Worm (Caenorhabditis elegans) whole organism, mixed stage, embryonic: Measurements from ENCODE around the gene T09A5.5.

Source experiments
- M03D4.4 ChIP-seq: sonication (generic microtip); optimal IDR thresholded peaks from 2 replicates; lab custom pipeline; 2017; ENCODE audit warnings: mild to moderate bottlenecking, missing genetic modification characterization, missing compliant biosample characterization
- bed-3 ChIP-seq: fragments of 200-800 bp; sonication (Bioruptor generic); optimal IDR thresholded peaks from 3 replicates; lab custom pipeline; 2018; ENCODE audit warnings: mild to moderate bottlenecking, missing genetic modification characterization, moderate library complexity, missing compliant biosample characterization
- blmp-1 ChIP-seq: fragments of 150-350 bp; optimal IDR thresholded peaks from 2 replicates; lab custom pipeline; 2014; ENCODE audit warnings: missing biosample characterization, missing genetic modification characterization
- ceh-39 ChIP-seq: fragments of 150-350 bp; optimal IDR thresholded peaks from 2 replicates; lab custom pipeline; 2014; ENCODE audit warnings: missing biosample characterization, missing genetic modification characterization
- ceh-43 ChIP-seq: fragments of 200-800 bp; sonication (Bioruptor generic); optimal IDR thresholded peaks from 2 replicates; lab custom pipeline; 2018; ENCODE audit warnings: mild to moderate bottlenecking, missing genetic modification characterization, moderate library complexity, missing compliant biosample characterization
- ceh-83 ChIP-seq: fragments of 200-800 bp; sonication (Bioruptor generic); optimal IDR thresholded peaks from 2 replicates; lab custom pipeline; 2018; ENCODE audit warnings: mild to moderate bottlenecking, missing genetic modification characterization, missing compliant biosample characterization
- ces-1 ChIP-seq: fragments of 150-350 bp; optimal IDR thresholded peaks from 2 replicates; lab custom pipeline; 2014; ENCODE audit warnings: missing biosample characterization, missing genetic modification reagents, missing genetic modification characterization
- cnd-1 ChIP-seq: fragments of 200-800 bp; sonication (Bioruptor generic); optimal IDR thresholded peaks from 2 replicates; lab custom pipeline; 2018; ENCODE audit warnings: mild to moderate bottlenecking, missing genetic modification characterization, missing compliant biosample characterization
- drap-1 ChIP-seq: fragments of 200-800 bp; sonication (Bioruptor generic); optimal IDR thresholded peaks from 3 replicates; lab custom pipeline; 2018; ENCODE audit warnings: mild to moderate bottlenecking, missing genetic modification characterization, missing compliant biosample characterization
- elt-3 ChIP-seq: fragments of 150-350 bp; optimal IDR thresholded peaks from 2 replicates; lab custom pipeline; 2014; ENCODE audit warnings: missing biosample characterization, missing genetic modification characterization
- flh-1 ChIP-seq: fragments of 200-800 bp; sonication (Bioruptor generic); optimal IDR thresholded peaks from 2 replicates; lab custom pipeline; 2018; ENCODE audit warnings: mild to moderate bottlenecking, missing genetic modification characterization, moderate library complexity, missing compliant biosample characterization
- ham-2 ChIP-seq: fragments of 200-800 bp; sonication (Bioruptor generic); optimal IDR thresholded peaks from 2 replicates; lab custom pipeline; 2018; ENCODE audit warnings: mild to moderate bottlenecking, missing genetic modification characterization, missing compliant biosample characterization
- hlh-1 ChIP-seq: fragments of 150-350 bp; optimal IDR thresholded peaks from 2 replicates; lab custom pipeline; 2014; ENCODE audit warnings: missing biosample characterization, missing genetic modification reagents, missing genetic modification characterization
- lin-13 ChIP-seq: fragments of 150-350 bp; optimal IDR thresholded peaks from 2 replicates; lab custom pipeline; 2014; ENCODE audit warnings: missing biosample characterization, missing genetic modification characterization
- lsy-2 ChIP-seq: fragments of 150-350 bp; optimal IDR thresholded peaks from 2 replicates; lab custom pipeline; 2014; ENCODE audit warnings: missing biosample characterization, missing genetic modification characterization
- mab-5 ChIP-seq: fragments of 150-350 bp; optimal IDR thresholded peaks from 2 replicates; lab custom pipeline; 2014; ENCODE audit warnings: missing biosample characterization, missing genetic modification characterization
- mep-1 ChIP-seq: fragments of 150-350 bp; optimal IDR thresholded peaks from 2 replicates; lab custom pipeline; 2017; ENCODE audit warnings: missing biosample characterization, missing genetic modification reagents, missing genetic modification characterization, inconsistent platforms
- mls-2 ChIP-seq: sonication (generic microtip); optimal IDR thresholded peaks from 2 replicates; lab custom pipeline; 2016; ENCODE audit warnings: mild to moderate bottlenecking, missing genetic modification characterization, moderate library complexity, missing compliant biosample characterization
- nhr-2 ChIP-seq: fragments of 150-350 bp; optimal IDR thresholded peaks from 2 replicates; lab custom pipeline; 2014; ENCODE audit warnings: missing biosample characterization, missing genetic modification characterization
- nhr-237 ChIP-seq: fragments of 150-350 bp; optimal IDR thresholded peaks from 2 replicates; lab custom pipeline; 2014; ENCODE audit warnings: missing biosample characterization, missing genetic modification characterization
- nhr-76 ChIP-seq: sonication (generic microtip); optimal IDR thresholded peaks from 2 replicates; lab custom pipeline; 2017; ENCODE audit warnings: missing biosample characterization, missing genetic modification characterization
- pha-4 ChIP-seq: fragments of 150-350 bp; optimal IDR thresholded peaks from 2 replicates; lab custom pipeline; 2018; ENCODE audit warnings: missing biosample characterization, missing genetic modification reagents, missing genetic modification characterization
- sptf-1 ChIP-seq: sonication (generic microtip); optimal IDR thresholded peaks from 2 replicates; lab custom pipeline; 2017; ENCODE audit warnings: mild to moderate bottlenecking, missing genetic modification characterization, moderate library complexity, missing compliant biosample characterization
- tbx-8 ChIP-seq: fragments of 200-800 bp; sonication (Bioruptor generic); optimal IDR thresholded peaks from 2 replicates; lab custom pipeline; 2018; ENCODE audit warnings: mild to moderate bottlenecking, missing genetic modification characterization, moderate library complexity, missing compliant biosample characterization
- unc-120 ChIP-seq: sonication (generic microtip); optimal IDR thresholded peaks from 2 replicates; lab custom pipeline; 2017; ENCODE audit warnings: missing genetic modification characterization, missing compliant biosample characterization; ENCODE audit not compliant: poor library complexity, severe bottlenecking
- unc-39 ChIP-seq: fragments of 150-350 bp; optimal IDR thresholded peaks from 2 replicates; lab custom pipeline; 2014; ENCODE audit warnings: missing biosample characterization, missing genetic modification characterization
- unc-62 ChIP-seq: fragments of 150-350 bp; optimal IDR thresholded peaks from 2 replicates; lab custom pipeline; 2014; ENCODE audit warnings: missing biosample characterization, missing genetic modification reagents, missing genetic modification characterization
- zip-8 ChIP-seq: fragments of 150-350 bp; optimal IDR thresholded peaks from 2 replicates; lab custom pipeline; 2014; ENCODE audit warnings: missing biosample characterization, missing genetic modification characterization
- ztf-11 ChIP-seq: fragments of 150-350 bp; optimal IDR thresholded peaks from 2 replicates; lab custom pipeline; 2014; ENCODE audit warnings: missing biosample characterization, missing genetic modification characterization

T09A5.5 gene

ce11 chrII:7853679-7854078 is at the start of gene T09A5.5:
Gene T09A5.5 (minus strand): TSS chrII:7853779.
- TF ChIP-seq unc-62 (GFP tag; lab: Kevin White, UChicago) (no peak), mep-1 (tag; lab: Kevin White, UChicago) (no peak), flh-1 (no peak), M03D4.4 (no peak), mab-5 (tag; lab: Kevin White, UChicago) (no peak), nhr-76 (no peak), sptf-1 (tag; lab: Kevin White, UChicago) (no peak), unc-39 (tag; lab: Kevin White, UChicago) (no peak), ham-2 (GFP tag; lab: Kevin White, UChicago) (no peak)

- no peak for TF ChIP-seq hlh-1
- TF ChIP-seq bed-3 (GFP tag; lab: Kevin White, UChicago): no peak
- TF ChIP-seq pha-4 (tag; lab: Kevin White, UChicago): no peak
- TF ChIP-seq lsy-2: no peak
- no peak for TF ChIP-seq ceh-39 (tag; lab: Kevin White, UChicago)
- no peak for TF ChIP-seq mab-5 (tag; lab: Kevin White, UChicago)
- no peak for TF ChIP-seq mep-1 (tag; lab: Kevin White, UChicago)
- TF ChIP-seq ceh-43 (GFP tag; lab: Kevin White, UChicago): no peak
- no peak for TF ChIP-seq unc-39 (tag; lab: Kevin White, UChicago)
- TF ChIP-seq elt-3 (tag; lab: Kevin White, UChicago): no peak
- no peak for TF ChIP-seq ztf-11 (tag; lab: Kevin White, UChicago)
- no peak for TF ChIP-seq flh-1
- no peak for TF ChIP-seq ces-1
- TF ChIP-seq drap-1 (GFP tag; lab: Kevin White, UChicago): no peak
- no peak for TF ChIP-seq lin-13 (tag; lab: Kevin White, UChicago)
- TF ChIP-seq M03D4.4: no peak
- no peak for TF ChIP-seq nhr-2
- TF ChIP-seq unc-62 (GFP tag; lab: Kevin White, UChicago): no peak
- no peak for TF ChIP-seq unc-120
These were observed 48.4 kb upstream of the T09A5.5 start for ce11 chrII:7901990-7902389.

DNA sequence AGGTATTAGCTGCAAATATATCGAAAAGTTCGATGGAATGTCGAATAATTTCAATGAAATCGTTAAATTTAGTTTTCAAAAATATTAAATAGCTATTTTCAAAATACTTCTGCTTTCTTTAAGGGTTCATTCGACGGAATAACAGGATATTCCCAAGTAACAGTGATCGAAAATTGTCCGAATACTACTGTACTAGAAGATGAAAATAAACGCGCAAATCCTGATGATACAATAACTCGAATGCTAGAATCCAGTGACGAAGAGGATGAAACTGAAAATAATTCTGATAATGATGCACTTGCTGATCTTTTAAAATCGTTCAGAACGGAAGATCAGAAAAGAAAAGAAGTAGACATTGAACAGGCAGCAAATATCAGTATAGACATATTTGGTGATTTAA is 47.2 kb upstream of the T09A5.5 start:
- TF ChIP-seq ceh-83 (GFP tag; lab: Kevin White, UChicago) (no peak), hlh-1 (no peak), ztf-11 (tag; lab: Kevin White, UChicago) (no peak)

DNA sequence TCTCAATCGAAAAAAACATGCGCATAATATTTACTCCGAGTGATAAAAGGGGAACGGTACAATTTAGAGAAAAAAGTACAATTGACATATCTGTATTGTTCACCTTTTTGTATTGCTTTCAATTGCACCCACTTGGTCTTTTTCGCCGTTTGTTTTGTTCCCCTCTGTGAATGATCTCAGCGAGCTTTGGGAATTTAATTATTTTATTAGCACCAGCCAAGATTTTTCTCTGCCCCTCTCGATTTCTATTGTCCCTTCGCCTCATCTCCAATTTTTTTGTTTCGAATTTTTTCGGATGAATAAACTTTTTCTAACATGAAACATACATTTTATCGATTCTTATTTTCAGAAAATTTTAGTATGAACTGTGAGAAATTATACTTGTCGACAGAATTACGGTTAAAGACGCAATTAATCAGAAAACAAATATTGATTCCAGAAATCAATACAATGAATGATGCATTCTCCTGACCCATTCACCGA is 46.7 kb upstream of the T09A5.5 start, which contains the start of gene rev-1:
Gene rev-1, plus strand, starts transcription at position 433 of the 483 bp plus-strand sequence.
- TF ChIP-seq nhr-76 (no peak), ces-1 (peak; percentile 64)

ce11 chrII:7895190-7895589 is 41.6 kb upstream of the T09A5.5 start:
- TF ChIP-seq ztf-11 (tag; lab: Kevin White, UChicago) (no peak), unc-62 (GFP tag; lab: Kevin White, UChicago) (peak; percentile 34), mls-2 (tag; lab: Kevin White, UChicago) (no peak), tbx-8 (GFP tag; lab: Kevin White, UChicago) (no peak), lsy-2 (no peak), unc-39 (tag; lab: Kevin White, UChicago) (no peak)

DNA sequence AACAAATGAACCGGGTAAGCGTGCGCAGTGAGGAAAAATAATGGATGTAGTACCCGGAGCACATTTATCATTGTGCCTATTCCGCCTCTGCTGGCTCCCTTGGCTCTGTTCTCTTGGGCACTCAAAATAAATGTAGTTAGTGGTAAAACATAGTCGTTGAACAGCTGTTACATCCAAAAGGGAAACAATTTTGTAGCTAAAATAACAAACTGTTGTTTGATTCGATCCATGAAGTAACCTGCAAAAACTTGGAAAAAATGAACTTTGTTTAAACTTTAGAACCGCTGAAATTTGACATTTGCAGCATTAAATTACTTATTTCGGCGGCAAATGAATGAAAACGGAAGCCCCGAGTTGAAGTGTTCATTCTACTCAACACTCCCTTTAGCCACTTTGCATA is 40.1 kb upstream of the T09A5.5 start:
- TF ChIP-seq blmp-1 (tag; lab: Kevin White, UChicago) (no peak), zip-8 (no peak), lsy-2 (no peak), ham-2 (GFP tag; lab: Kevin White, UChicago) (no peak), unc-62 (GFP tag; lab: Kevin White, UChicago) (no peak), ceh-39 (tag; lab: Kevin White, UChicago) (no peak), ces-1 (no peak), ceh-83 (GFP tag; lab: Kevin White, UChicago) (no peak), nhr-237 (no peak), nhr-76 (no peak), nhr-2 (no peak), mab-5 (tag; lab: Kevin White, UChicago) (no peak), ztf-11 (tag; lab: Kevin White, UChicago) (no peak), sptf-1 (tag; lab: Kevin White, UChicago) (no peak), cnd-1 (tag; lab: Kevin White, UChicago) (no peak), drap-1 (GFP tag; lab: Kevin White, UChicago) (no peak), mep-1 (tag; lab: Kevin White, UChicago) (no peak)
